Fruit fly (Drosophila melanogaster): ENCODE data around the gene r-cup.

The r-cup gene

DNA sequence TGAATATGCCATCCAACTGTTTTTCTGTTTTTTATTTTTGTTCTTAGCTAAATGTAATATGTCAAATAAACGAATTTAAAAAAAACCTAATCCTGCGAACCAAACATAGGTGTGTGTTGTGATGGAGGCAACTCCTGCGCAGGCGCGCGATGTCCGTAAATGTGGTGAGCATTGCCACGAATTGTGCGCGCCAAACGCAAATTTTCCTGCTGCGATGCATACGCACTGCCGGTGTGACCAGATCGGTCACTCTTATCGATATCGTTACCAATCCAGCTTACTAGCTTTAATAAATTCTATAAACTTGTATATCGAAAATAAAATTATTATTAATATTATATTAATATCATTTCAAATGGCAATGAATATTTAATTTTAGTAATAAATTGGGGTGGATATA lies 8.9 kb upstream of the r-cup start:
- no peak for TF ChIP-seq Lpt (GFP tag; optimal IDR thresholded peaks at IDR 0.05)
- no peak for TF ChIP-seq cyc (GFP tag; optimal IDR thresholded peaks at IDR 0.05)
- TF ChIP-seq Ets21C (GFP tag; optimal IDR thresholded peaks at IDR 0.05), result no peak
- no peak for TF ChIP-seq CG9139 (GFP tag; optimal IDR thresholded peaks at IDR 0.05)
- no peak for TF ChIP-seq Met (GFP tag; optimal IDR thresholded peaks at IDR 0.05)
- no peak for TF ChIP-seq CG6163 (GFP tag; IDR thresholded peaks at IDR 0.05)
- TF ChIP-seq spab (GFP tag; optimal IDR thresholded peaks at IDR 0.05), result no peak
- TF ChIP-seq CG10631 (GFP tag; optimal IDR thresholded peaks at IDR 0.05), result no peak
- no peak for TF ChIP-seq CG11294 (GFP tag; IDR thresholded peaks at IDR 0.05)
- no peak for TF ChIP-seq lz (GFP tag; optimal IDR thresholded peaks at IDR 0.05)
- TF ChIP-seq Eip75B (GFP tag; optimal IDR thresholded peaks at IDR 0.05), result no peak
- TF ChIP-seq CG8632 (GFP tag; optimal IDR thresholded peaks at IDR 0.05), result no peak
- no peak for TF ChIP-seq Ets96B (tag; optimal IDR thresholded peaks at IDR 0.05)
- TF ChIP-seq CG4318 (GFP tag; optimal IDR thresholded peaks at IDR 0.05), result no peak

dm6 chrX:21031819-21032261 lies 6.2 kb upstream of the r-cup start, which contains the start of gene CG1529:
Gene CG1529, minus strand, starts transcription at chrX:21031950.
- no peak for TF ChIP-seq svp (GFP tag)
- peak; percentile 62 for TF ChIP-seq Eip78C (GFP tag)

dm6 chrX:21027929-21028575 lies 2.4 kb upstream of the r-cup start, which contains the start of gene CG1532:
Gene CG1532, minus strand, starts transcription at chrX:21028361.
- TF ChIP-seq net (GFP tag; optimal IDR thresholded peaks at IDR 0.05) (no peak), CG6854 (GFP tag; optimal IDR thresholded peaks at IDR 0.05) (peak; percentile 56), eg (GFP tag; IDR thresholded peaks at IDR 0.05) (peak; percentile 25; the same call in 1 of the 3 replicates), Eip78C (GFP tag) (peak; percentile 83), CG8319 (GFP tag; optimal IDR thresholded peaks at IDR 0.05) (no peak), Met (GFP tag; optimal IDR thresholded peaks at IDR 0.05) (peak; percentile 25), CG3919 (GFP tag; optimal IDR thresholded peaks at IDR 0.05) (peak; percentile 29), CG10669 (GFP tag; optimal IDR thresholded peaks at IDR 0.05) (peak; percentile 20), ss (GFP tag; optimal IDR thresholded peaks at IDR 0.05) (peak in 1 of 2 experiments; percentile 1), CG3032 (tag; optimal IDR thresholded peaks at IDR 0.05) (no peak), CG8632 (GFP tag; optimal IDR thresholded peaks at IDR 0.05) (no peak), CG32006 (GFP tag; optimal IDR thresholded peaks at IDR 0.05) (no peak), CG7368 (GFP tag; optimal IDR thresholded peaks at IDR 0.05) (peak; percentile 13)

DNA sequence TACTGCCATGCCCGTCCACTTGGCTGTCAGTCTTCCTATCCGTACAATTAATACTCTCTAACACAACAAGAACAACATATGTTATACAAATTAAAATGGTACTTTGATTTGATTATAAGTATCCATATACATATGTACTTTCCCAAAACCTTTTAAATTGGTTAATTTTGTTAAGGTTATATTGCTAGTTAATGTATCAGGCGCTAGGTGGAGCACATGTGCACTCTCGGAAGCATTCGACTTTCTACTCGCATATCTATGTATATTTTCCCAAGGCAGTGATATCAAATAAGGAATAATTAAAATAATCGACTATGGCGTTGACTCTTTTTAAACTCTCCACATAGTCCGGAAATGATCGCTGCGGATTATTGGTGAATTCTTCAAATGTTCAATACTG lies 8.1 kb downstream of the r-cup start:
- TF ChIP-seq CG6276 (GFP tag; optimal IDR thresholded peaks at IDR 0.05), result no peak
- TF ChIP-seq acj6 (GFP tag; optimal IDR thresholded peaks at IDR 0.05), result no peak
- TF ChIP-seq ss (GFP tag; optimal IDR thresholded peaks at IDR 0.05), result no peak
- TF ChIP-seq Ets96B (tag; optimal IDR thresholded peaks at IDR 0.05), result no peak
- TF ChIP-seq CG31627 (GFP tag; optimal IDR thresholded peaks at IDR 0.05), result no peak
- no peak for TF ChIP-seq CG8119 (GFP tag; IDR thresholded peaks at IDR 0.05)
- TF ChIP-seq cyc (GFP tag; optimal IDR thresholded peaks at IDR 0.05), result no peak
- no peak for TF ChIP-seq net (GFP tag; optimal IDR thresholded peaks at IDR 0.05)
- no peak for TF ChIP-seq CG4318 (GFP tag; optimal IDR thresholded peaks at IDR 0.05)
- TF ChIP-seq Gug (GFP tag; IDR thresholded peaks at IDR 0.05), result no peak
- TF ChIP-seq CG3032 (tag; optimal IDR thresholded peaks at IDR 0.05), result no peak
- TF ChIP-seq Eip78C (GFP tag), result no peak
- no peak for TF ChIP-seq CG16779 (tag; optimal IDR thresholded peaks at IDR 0.05)
- TF ChIP-seq CG11902 (GFP tag; optimal IDR thresholded peaks at IDR 0.05), result no peak
- TF ChIP-seq CG32006 (GFP tag; optimal IDR thresholded peaks at IDR 0.05), result no peak
- no peak for TF ChIP-seq dsx (GFP tag; optimal IDR thresholded peaks at IDR 0.05; ENCODE audit: poor library complexity, severe bottlenecking)
- TF ChIP-seq Sox15 (GFP tag; optimal IDR thresholded peaks at IDR 0.05), result no peak

All from whole organism, prepupa.